Worm (Caenorhabditis elegans) whole organism, L3 larva: ENCODE results near the gene C10B5.3.

Source experiments
- ceh-16 ChIP-seq: sonication (generic microtip); optimal IDR thresholded peaks from 2 replicates; lab custom pipeline; 2017; ENCODE audit warnings: missing biosample characterization, missing genetic modification characterization
- ceh-82 ChIP-seq: fragments of 150-350 bp; optimal IDR thresholded peaks from 2 replicates; lab custom pipeline; 2014; ENCODE audit warnings: missing biosample characterization, missing genetic modification characterization
- ceh-9 ChIP-seq: sonication (generic microtip); optimal IDR thresholded peaks from 2 replicates; lab custom pipeline; 2018; ENCODE audit warnings: missing biosample characterization, missing genetic modification characterization
- nhr-237 ChIP-seq: fragments of 150-350 bp; optimal IDR thresholded peaks from 2 replicates; lab custom pipeline; 2014; ENCODE audit warnings: missing biosample characterization, missing genetic modification characterization
- nhr-25 ChIP-seq: sonication (generic microtip); optimal IDR thresholded peaks from 2 replicates; lab custom pipeline; 2017; ENCODE audit warnings: missing biosample characterization, missing genetic modification characterization
- nhr-76 ChIP-seq: fragments of 150-350 bp; sonication (generic microtip); optimal IDR thresholded peaks from 5 replicates; lab custom pipeline; 2014; ENCODE audit warnings: missing biosample characterization, missing genetic modification characterization
- nhr-77 ChIP-seq: fragments of 150-350 bp; optimal IDR thresholded peaks from 2 replicates; lab custom pipeline; 2014; ENCODE audit warnings: missing biosample characterization, missing genetic modification characterization
- zag-1 ChIP-seq: fragments of 150-350 bp; optimal IDR thresholded peaks from 2 replicates; lab custom pipeline; 2014; ENCODE audit warnings: missing biosample characterization, missing genetic modification characterization

DNA sequence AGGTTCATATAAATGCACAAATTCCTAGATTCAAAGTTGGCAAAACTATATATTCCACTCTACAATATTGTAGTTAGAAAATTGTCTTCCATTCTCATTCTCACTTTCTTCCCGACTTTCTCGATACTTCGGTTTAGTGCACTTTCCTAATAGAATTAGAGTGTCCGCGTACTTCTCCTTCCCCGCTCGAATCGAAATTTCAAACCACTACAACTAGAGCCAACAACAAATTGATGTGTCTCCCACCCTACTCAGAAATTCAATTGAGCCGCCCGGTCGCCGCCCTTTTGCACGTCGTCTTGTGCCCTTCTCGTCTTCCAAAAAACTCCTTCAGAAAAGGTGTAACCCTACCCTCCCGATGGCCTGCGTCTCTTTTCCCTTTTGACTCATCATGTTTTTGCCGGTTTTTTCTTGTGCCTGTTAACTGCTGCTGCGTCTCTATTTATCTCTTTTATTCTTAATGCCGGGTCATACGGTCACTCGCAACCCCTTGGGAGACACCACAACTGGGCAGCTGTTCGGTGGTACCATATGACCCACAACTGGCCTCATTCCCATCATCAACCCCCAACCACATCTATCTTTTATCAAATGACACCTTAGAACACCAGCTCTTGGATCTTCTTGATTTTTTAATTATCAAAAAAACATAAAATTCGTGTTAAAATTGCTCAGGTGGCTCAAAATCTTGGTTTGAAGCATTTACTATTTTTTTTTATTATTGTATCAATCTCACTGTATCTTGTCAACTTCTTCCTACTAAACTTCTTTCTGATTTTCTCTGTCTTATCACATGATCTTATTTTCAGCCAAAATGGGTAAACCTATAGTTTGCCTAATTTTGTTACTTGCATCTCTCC is 6.4 kb upstream of the C10B5.3 start, which contains the start of gene tag-196:
- no peak for TF ChIP-seq ceh-9 (tag; lab: Kevin White, UChicago)
- TF ChIP-seq zag-1 (tag; lab: Kevin White, UChicago): no peak
- TF ChIP-seq ceh-82 (tag; lab: Kevin White, UChicago): no peak
- TF ChIP-seq ceh-16 (tag; lab: Kevin White, UChicago): no peak
- no peak for TF ChIP-seq nhr-25 (tag; lab: Kevin White, UChicago)
- TF ChIP-seq nhr-77 (tag; lab: Kevin White, UChicago): no peak
- TF ChIP-seq nhr-76 (tag; lab: Kevin White, UChicago): no peak
- TF ChIP-seq nhr-237 (tag; lab: Kevin White, UChicago): no peak
